Fruit fly (Drosophila melanogaster): ENCODE results near the gene Bap111.

dm6 chrX:9163645-9164509 lies 14.8 kb downstream of the Bap111 start:
- TF ChIP-seq CG8478 (optimal IDR thresholded peaks at IDR 0.05) (no peak), CTCF (optimal IDR thresholded peaks at IDR 0.05) (no peak)

Measured in S2 (cell line).